Worm (Caenorhabditis elegans) whole organism, L3 larva: Measurements from ENCODE around the gene chhy-1.

ENCODE experiments used
- aly-2 ChIP-seq: fragments of 150-350 bp; optimal IDR thresholded peaks from 2 replicates; lab custom pipeline; 2014; ENCODE audit warnings: missing biosample characterization, missing genetic modification characterization
- ama-1 ChIP-seq: fragments of 150-350 bp; optimal IDR thresholded peaks from 2 replicates; lab custom pipeline; 2018
- lin-15B ChIP-seq: fragments of 150-350 bp; optimal IDR thresholded peaks from 2 replicates; lab custom pipeline; 2014; ENCODE audit warnings: missing biosample characterization, missing genetic modification characterization
- nhr-237 ChIP-seq: fragments of 150-350 bp; optimal IDR thresholded peaks from 2 replicates; lab custom pipeline; 2014; ENCODE audit warnings: missing biosample characterization, missing genetic modification characterization
- nhr-28 ChIP-seq: fragments of 150-350 bp; optimal IDR thresholded peaks from 2 replicates; lab custom pipeline; 2014; ENCODE audit warnings: missing biosample characterization, missing genetic modification characterization
- nhr-77 ChIP-seq: fragments of 150-350 bp; optimal IDR thresholded peaks from 2 replicates; lab custom pipeline; 2014; ENCODE audit warnings: missing biosample characterization, missing genetic modification characterization
- snpc-4 ChIP-seq: fragments of 150-350 bp; optimal IDR thresholded peaks from 2 replicates; lab custom pipeline; 2014; ENCODE audit warnings: missing biosample characterization, missing genetic modification characterization
- unc-62 ChIP-seq: fragments of 150-350 bp; sonication (generic microtip); optimal IDR thresholded peaks from 4 replicates; lab custom pipeline; 2014; ENCODE audit warnings: missing biosample characterization, missing genetic modification reagents, missing genetic modification characterization
- ztf-11 ChIP-seq: fragments of 150-350 bp; optimal IDR thresholded peaks from 2 replicates; lab custom pipeline; 2014; ENCODE audit warnings: missing biosample characterization, missing genetic modification characterization

DNA sequence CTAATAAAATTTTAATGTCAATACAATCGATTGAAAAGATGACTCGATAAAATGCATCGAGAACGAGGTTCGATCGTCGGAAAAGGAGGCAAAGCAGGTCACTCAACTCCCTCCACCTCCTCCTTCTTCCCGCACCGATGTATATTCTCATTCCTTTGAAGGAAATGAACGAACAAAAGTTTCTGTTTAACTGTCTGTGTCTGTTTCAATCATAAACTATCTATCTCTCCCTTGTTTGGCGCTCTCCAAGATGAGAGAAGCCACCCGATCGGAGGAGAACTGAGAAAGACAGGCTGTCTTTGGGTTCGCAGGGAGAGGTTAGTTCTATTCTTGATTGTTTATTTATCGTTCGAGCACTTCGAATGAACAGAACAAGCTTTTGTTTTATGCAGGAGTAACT is 23.7 kb upstream of the chhy-1 start, which contains the start of gene D2085.7:
- TF ChIP-seq ama-1 (lab: Kevin White, UChicago) (no peak), unc-62 (no peak), nhr-77 (no peak), snpc-4 (tag; lab: Kevin White, UChicago) (no peak), nhr-28 (tag; lab: Kevin White, UChicago) (no peak), ztf-11 (tag; lab: Kevin White, UChicago) (no peak), aly-2 (tag; lab: Kevin White, UChicago) (no peak), lin-15B (tag; lab: Kevin White, UChicago) (no peak), nhr-237 (tag; lab: Kevin White, UChicago) (no peak)
